Worm (Caenorhabditis elegans) whole organism, young adult: ENCODE results near the gene glb-29.

Experiments
- B0035.1 ChIP-seq: sonication (generic microtip); optimal IDR thresholded peaks from 2 replicates; lab custom pipeline; 2016; ENCODE audit warnings: missing genetic modification characterization, mild to moderate bottlenecking, missing compliant biosample characterization, missing genotype, missing genetic modification reagents
- B0336.3 ChIP-seq: fragments of 200-800 bp; sonication (Bioruptor generic); IDR thresholded peaks from 2 replicates; pipeline ENCODE4 v1.3.6; 2022; ENCODE audit warnings: missing genetic modification characterization, missing compliant biosample characterization
- F37B4.10 ChIP-seq: fragments of 200-800 bp; sonication (Bioruptor generic); IDR thresholded peaks from 2 replicates; pipeline ENCODE4 v1.3.6; 2022; ENCODE audit warnings: missing genetic modification characterization, missing compliant biosample characterization
- F39B2.1 ChIP-seq: fragments of 200-800 bp; sonication (Bioruptor generic); IDR thresholded peaks from 2 replicates; pipeline ENCODE4 v1.3.6; 2022; ENCODE audit warnings: missing genetic modification reagents, missing genetic modification characterization, missing compliant biosample characterization
- F57A8.1 ChIP-seq: fragments of 200-800 bp; sonication (Bioruptor generic); optimal IDR thresholded peaks from 2 replicates; lab custom pipeline; 2018; ENCODE audit warnings: mild to moderate bottlenecking, missing genetic modification characterization, moderate library complexity, missing compliant biosample characterization
- T07F8.4 ChIP-seq: sonication (generic microtip); optimal IDR thresholded peaks from 2 replicates; lab custom pipeline; 2016; ENCODE audit warnings: mild to moderate bottlenecking, missing genetic modification characterization, moderate library complexity, missing compliant biosample characterization
- Y53G8AR.9 ChIP-seq: fragments of 200-800 bp; sonication (Bioruptor generic); conservative IDR thresholded peaks from 2 replicates; pipeline ENCODE4 v1.3.6; 2022; ENCODE audit warnings: missing genetic modification reagents, missing genetic modification characterization, missing compliant biosample characterization
- Y56A3A.18 ChIP-seq: fragments of 200-800 bp; sonication (Bioruptor generic); IDR thresholded peaks from 2 replicates; pipeline ENCODE4 v1.3.6; 2022; ENCODE audit warnings: missing genetic modification reagents, missing genetic modification characterization, missing compliant biosample characterization
- Y67H2A.10 ChIP-seq: fragments of 200-800 bp; sonication (Bioruptor generic); conservative IDR thresholded peaks from 2 replicates; pipeline ENCODE4 v1.3.6; 2022; ENCODE audit warnings: missing genetic modification reagents, missing genetic modification characterization, missing compliant biosample characterization
- akir-1 ChIP-seq: fragments of 200-800 bp; sonication (Bioruptor generic); optimal IDR thresholded peaks from 2 replicates; lab custom pipeline; 2018; ENCODE audit warnings: mild to moderate bottlenecking, missing genetic modification characterization, moderate library complexity, missing compliant biosample characterization
- ama-1 ChIP-seq, 3 experiments: fragments of 150-350 bp in 1 of 3; sonication (generic microtip) in 2 of 3; optimal IDR thresholded peaks; 2 replicates each; lab custom pipeline; 2014 to 2018; ENCODE audit warnings: missing biosample characterization in 2 of 3, missing genetic modification characterization in 2 of 3, missing genetic modification reagents in 2 of 3
- atf-7 ChIP-seq: sonication (generic microtip); optimal IDR thresholded peaks from 2 replicates; lab custom pipeline; 2017; ENCODE audit warnings: mild to moderate bottlenecking, missing genetic modification characterization, missing compliant biosample characterization
- athp-1 ChIP-seq: sonication (generic microtip); optimal IDR thresholded peaks from 2 replicates; lab custom pipeline; 2017; ENCODE audit warnings: mild to moderate bottlenecking, missing genetic modification characterization, missing compliant biosample characterization
- attf-6 ChIP-seq: fragments of 200-800 bp; sonication (Bioruptor generic); IDR thresholded peaks from 2 replicates; pipeline ENCODE4 v1.3.6; 2022; ENCODE audit warnings: missing genetic modification reagents, missing genetic modification characterization, missing compliant biosample characterization
- bed-2 ChIP-seq: fragments of 200-800 bp; sonication (Bioruptor generic); IDR thresholded peaks from 2 replicates; pipeline ENCODE4 v1.3.6; 2022; ENCODE audit warnings: missing genetic modification reagents, missing genetic modification characterization, missing compliant biosample characterization
- ccch-3 ChIP-seq: fragments of 200-800 bp; sonication (Bioruptor generic); optimal IDR thresholded peaks from 2 replicates; lab custom pipeline; 2018; ENCODE audit warnings: mild to moderate bottlenecking, missing genetic modification characterization, missing compliant biosample characterization
- cebp-1 ChIP-seq, 2 experiments: fragments of 200-800 bp in 1 of 2; sonication (Bioruptor generic) in 1 of 2; sonication (generic microtip) in 1 of 2; IDR thresholded peaks in 1 of 2; optimal IDR thresholded peaks in 1 of 2; 2 replicates each; pipeline versions ENCODE4 v1.3.6 to Lab custom; 2017 to 2022; ENCODE audit warnings: missing compliant biosample characterization in 2 of 2, missing genetic modification characterization in 2 of 2, mild to moderate bottlenecking in 1 of 2, missing genetic modification reagents in 1 of 2, moderate library complexity in 1 of 2
- ceh-79 ChIP-seq: sonication (generic microtip); optimal IDR thresholded peaks from 2 replicates; lab custom pipeline; 2017; ENCODE audit warnings: mild to moderate bottlenecking, missing genetic modification characterization, missing compliant biosample characterization
- ceh-91 ChIP-seq: fragments of 200-800 bp; sonication (Bioruptor generic); IDR thresholded peaks from 2 replicates; pipeline ENCODE4 v1.3.6; 2022; ENCODE audit warnings: missing genetic modification reagents, missing genetic modification characterization, missing compliant biosample characterization
- die-1 ChIP-seq: sonication (generic microtip); optimal IDR thresholded peaks from 2 replicates; lab custom pipeline; 2016; ENCODE audit warnings: missing genotype, mild to moderate bottlenecking, missing genetic modification characterization, missing compliant biosample characterization
- dox-1 ChIP-seq: fragments of 200-800 bp; sonication (Bioruptor generic); IDR thresholded peaks from 2 replicates; pipeline ENCODE4 v1.3.6; 2022; ENCODE audit warnings: missing genetic modification reagents, missing genetic modification characterization, missing compliant biosample characterization
- efl-1 ChIP-seq: fragments of 150-350 bp; optimal IDR thresholded peaks from 2 replicates; lab custom pipeline; 2014; ENCODE audit warnings: missing biosample characterization, missing genetic modification reagents, missing genetic modification characterization
- fkh-3 ChIP-seq: sonication (generic microtip); optimal IDR thresholded peaks from 2 replicates; lab custom pipeline; 2016; ENCODE audit warnings: mild to moderate bottlenecking, missing genetic modification characterization, missing compliant biosample characterization
- gei-17 ChIP-seq: fragments of 200-800 bp; sonication (Bioruptor generic); optimal IDR thresholded peaks from 2 replicates; lab custom pipeline; 2018; ENCODE audit warnings: mild to moderate bottlenecking, missing genetic modification characterization, missing compliant biosample characterization
- hrde-1 ChIP-seq: sonication (generic microtip); optimal IDR thresholded peaks from 2 replicates; lab custom pipeline; 2016; ENCODE audit warnings: missing genetic modification characterization, mild to moderate bottlenecking, missing compliant biosample characterization, moderate library complexity, missing genotype, missing genetic modification reagents, borderline replicate concordance
- let-526 ChIP-seq: fragments of 200-800 bp; sonication (Bioruptor generic); IDR thresholded peaks from 2 replicates; pipeline ENCODE4 v1.3.6; 2022; ENCODE audit warnings: missing genetic modification reagents, missing genetic modification characterization, missing compliant biosample characterization
- lsl-1 ChIP-seq: fragments of 200-800 bp; sonication (Bioruptor generic); optimal IDR thresholded peaks from 2 replicates; lab custom pipeline; 2018; ENCODE audit warnings: mild to moderate bottlenecking, missing genetic modification characterization, moderate library complexity, missing compliant biosample characterization
- madf-3 ChIP-seq: fragments of 200-800 bp; sonication (Bioruptor generic); IDR thresholded peaks from 2 replicates; pipeline ENCODE4 v1.3.6; 2022; ENCODE audit warnings: missing genetic modification reagents, missing genetic modification characterization, missing compliant biosample characterization
- madf-6 ChIP-seq: fragments of 200-800 bp; sonication (Bioruptor generic); IDR thresholded peaks from 2 replicates; pipeline ENCODE4 v1.3.6; 2022; ENCODE audit warnings: missing genetic modification reagents, missing genetic modification characterization, missing compliant biosample characterization
- madf-8 ChIP-seq: fragments of 200-800 bp; sonication (Bioruptor generic); conservative IDR thresholded peaks from 2 replicates; pipeline ENCODE4 v1.3.6; 2022; ENCODE audit warnings: missing genetic modification reagents, missing genetic modification characterization, missing compliant biosample characterization
- mcd-1 ChIP-seq: fragments of 200-800 bp; sonication (Bioruptor generic); IDR thresholded peaks from 2 replicates; pipeline ENCODE4 v1.3.6; 2022; ENCODE audit warnings: missing genetic modification reagents, missing genetic modification characterization, missing compliant biosample characterization
- mxl-1 ChIP-seq: sonication (generic microtip); optimal IDR thresholded peaks from 2 replicates; lab custom pipeline; 2016; ENCODE audit warnings: missing genetic modification characterization, missing compliant biosample characterization
- nhr-120 ChIP-seq: fragments of 200-800 bp; sonication (Bioruptor generic); IDR thresholded peaks from 2 replicates; pipeline ENCODE4 v1.3.6; 2022; ENCODE audit warnings: missing genetic modification characterization, missing compliant biosample characterization
- nhr-90 ChIP-seq: sonication (generic microtip); optimal IDR thresholded peaks from 2 replicates; lab custom pipeline; 2016; ENCODE audit warnings: missing genotype, mild to moderate bottlenecking, missing genetic modification characterization, missing compliant biosample characterization
- pbrm-1 ChIP-seq: fragments of 200-800 bp; sonication (Bioruptor generic); IDR thresholded peaks from 2 replicates; pipeline ENCODE4 v1.3.6; 2022; ENCODE audit warnings: missing genetic modification reagents, missing genetic modification characterization, missing compliant biosample characterization
- pha-4 ChIP-seq: fragments of 150-350 bp; sonication (generic microtip); optimal IDR thresholded peaks from 2 replicates; lab custom pipeline; 2014; ENCODE audit warnings: missing biosample characterization, missing genetic modification reagents, missing genetic modification characterization
- snpc-1.3 ChIP-seq: sonication (generic microtip); optimal IDR thresholded peaks from 2 replicates; lab custom pipeline; 2017; ENCODE audit warnings: missing genetic modification characterization, mild to moderate bottlenecking, missing compliant biosample characterization, antibody characterized with exemption, moderate library complexity, missing genotype, missing genetic modification reagents; ENCODE audit not compliant: insufficient read depth
- snpc-3.4 ChIP-seq: sonication (generic microtip); optimal IDR thresholded peaks from 2 replicates; lab custom pipeline; 2017; ENCODE audit warnings: missing genetic modification characterization, mild to moderate bottlenecking, missing compliant biosample characterization, antibody characterized with exemption, moderate library complexity, missing genotype, missing genetic modification reagents
- tlf-1 ChIP-seq: fragments of 200-800 bp; sonication (Bioruptor generic); optimal IDR thresholded peaks from 2 replicates; lab custom pipeline; 2018; ENCODE audit warnings: mild to moderate bottlenecking, missing genetic modification characterization, missing compliant biosample characterization
- unc-62 ChIP-seq: fragments of 150-350 bp; optimal IDR thresholded peaks from 2 replicates; lab custom pipeline; 2014; ENCODE audit warnings: missing biosample characterization, missing genetic modification reagents, missing genetic modification characterization
- zim-3 ChIP-seq: sonication (generic microtip); optimal IDR thresholded peaks from 2 replicates; lab custom pipeline; 2017; ENCODE audit warnings: mild to moderate bottlenecking, missing genetic modification characterization, moderate library complexity, missing compliant biosample characterization
- ztf-18 ChIP-seq: sonication (generic microtip); optimal IDR thresholded peaks from 2 replicates; lab custom pipeline; 2016; ENCODE audit warnings: missing genotype, mild to moderate bottlenecking, missing genetic modification characterization, missing compliant biosample characterization
- ztf-28 ChIP-seq: fragments of 200-800 bp; sonication (Bioruptor generic); IDR thresholded peaks from 2 replicates; pipeline ENCODE4 v1.3.6; 2022; ENCODE audit warnings: missing genetic modification reagents, missing genetic modification characterization, missing compliant biosample characterization

glb-29 gene

DNA sequence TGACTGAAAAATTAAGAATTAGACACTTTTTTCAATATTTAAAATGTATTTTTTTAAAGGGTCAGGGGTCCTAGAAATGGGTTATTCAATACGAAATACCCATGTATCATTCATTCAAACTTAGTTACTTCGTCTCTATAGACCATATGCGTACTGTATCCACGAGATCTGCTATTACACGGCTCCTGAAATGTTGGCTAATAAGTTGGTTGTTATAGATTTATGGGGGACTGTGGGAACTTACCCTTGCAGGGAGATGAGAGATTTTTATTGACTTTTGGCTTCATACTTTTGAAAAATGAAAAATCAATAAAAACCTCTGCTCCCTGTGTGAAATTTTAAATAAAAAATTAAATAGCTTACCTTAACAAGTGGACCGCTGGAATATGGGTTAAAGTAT, 30.0 kb upstream of the glb-29 start:
- no peak for TF ChIP-seq lsl-1 (GFP tag; lab: Kevin White, UChicago)
- no peak for TF ChIP-seq die-1 (tag; lab: Kevin White, UChicago)
- TF ChIP-seq Y67H2A.10, result no peak
- TF ChIP-seq ama-1 (optimal IDR thresholded peaks at IDR 0.05; lab: Kevin White, UChicago), result no peak
- no peak for TF ChIP-seq ama-1 (GFP tag; optimal IDR thresholded peaks at IDR 0.05; lab: Kevin White, UChicago)
- no peak for TF ChIP-seq akir-1 (GFP tag; lab: Kevin White, UChicago)
- no peak for TF ChIP-seq ztf-18 (tag; lab: Kevin White, UChicago)
- TF ChIP-seq ccch-3, result no peak
- TF ChIP-seq ceh-91 (GFP tag; lab: Robert Waterston, UW), result no peak
- no peak for TF ChIP-seq athp-1 (tag; lab: Kevin White, UChicago)
- TF ChIP-seq madf-8, result no peak
- no peak for TF ChIP-seq Y53G8AR.9 (GFP tag; lab: Robert Waterston, UW)
- no peak for TF ChIP-seq pha-4 (tag; lab: Kevin White, UChicago)
- TF ChIP-seq B0336.3 (GFP tag; lab: Robert Waterston, UW), result 0 out of 2 replicates have a peak, but pooled peaks have one; percentile 3
- no peak for TF ChIP-seq B0035.1 (tag; lab: Kevin White, UChicago)
- peak; percentile 38 for TF ChIP-seq snpc-1.3 (tag; lab: Kevin White, UChicago)
- TF ChIP-seq nhr-120 (GFP tag; lab: Robert Waterston, UW), result no peak
- TF ChIP-seq, all 124 proteins: peak for 2

DNA sequence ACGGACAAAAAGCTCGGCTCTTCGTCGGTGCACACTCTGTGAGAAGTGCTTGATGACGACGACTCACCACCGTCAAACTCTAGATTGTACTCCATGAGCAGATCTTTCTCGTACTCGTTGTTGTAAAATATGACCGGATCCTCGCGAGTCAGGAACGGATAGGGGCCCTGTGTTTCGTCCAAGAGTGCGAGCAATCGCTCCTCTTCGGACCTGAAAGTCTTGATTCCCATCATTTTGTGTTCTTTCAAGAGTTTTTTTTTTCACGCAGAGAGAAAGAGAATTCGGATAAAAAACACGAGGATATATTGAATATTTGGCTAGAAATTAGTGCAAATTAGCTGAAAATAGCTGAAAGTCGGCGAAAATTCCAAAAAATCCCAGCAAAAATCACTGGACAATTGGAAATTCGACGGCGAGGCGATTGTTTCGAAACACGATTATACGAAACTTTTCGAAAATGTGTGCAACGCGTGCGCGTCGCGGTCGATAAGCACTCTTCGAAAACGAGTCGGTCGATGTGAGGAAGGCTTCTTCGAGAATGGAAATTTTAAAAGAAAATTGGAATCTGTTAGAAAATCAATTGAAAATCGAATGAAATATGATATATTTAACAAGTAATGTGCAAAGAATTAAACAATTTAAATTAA, 29.3 kb upstream of the glb-29 start, which contains the start of the genes ash-2 and Y17G7B.20:
ash-2 (plus strand) TSS at position 390 of the 647 bp plus-strand sequence.
Y17G7B.20 (minus strand) TSS at position 396 of the 647 bp plus-strand sequence.
- TF ChIP-seq pbrm-1 (0 out of 2 replicates have a peak, but pooled peaks have one; percentile 7), cebp-1 (GFP tag; IDR thresholded peaks at IDR 0.05; lab: Robert Waterston, UW) (peak; percentile 81), cebp-1 (tag; optimal IDR thresholded peaks at IDR 0.05; lab: Kevin White, UChicago) (peak; percentile 82), ztf-28 (GFP tag; lab: Robert Waterston, UW) (no peak), zim-3 (tag; lab: Kevin White, UChicago) (no peak), madf-3 (GFP tag; lab: Robert Waterston, UW) (peak; percentile 98), madf-8 (no peak), let-526 (GFP tag; lab: Robert Waterston, UW) (no peak), tlf-1 (GFP tag; lab: Kevin White, UChicago) (no peak), madf-6 (GFP tag; lab: Robert Waterston, UW) (no peak), ztf-18 (tag; lab: Kevin White, UChicago) (no peak), Y56A3A.18 (GFP tag; lab: Robert Waterston, UW) (no peak), snpc-1.3 (tag; lab: Kevin White, UChicago) (no peak), dox-1 (GFP tag; lab: Robert Waterston, UW) (no peak), snpc-3.4 (tag; lab: Kevin White, UChicago) (no peak), atf-7 (tag; lab: Kevin White, UChicago) (no peak), Y67H2A.10 (0 out of 2 replicates have a peak, but pooled peaks have one; percentile 28)

DNA sequence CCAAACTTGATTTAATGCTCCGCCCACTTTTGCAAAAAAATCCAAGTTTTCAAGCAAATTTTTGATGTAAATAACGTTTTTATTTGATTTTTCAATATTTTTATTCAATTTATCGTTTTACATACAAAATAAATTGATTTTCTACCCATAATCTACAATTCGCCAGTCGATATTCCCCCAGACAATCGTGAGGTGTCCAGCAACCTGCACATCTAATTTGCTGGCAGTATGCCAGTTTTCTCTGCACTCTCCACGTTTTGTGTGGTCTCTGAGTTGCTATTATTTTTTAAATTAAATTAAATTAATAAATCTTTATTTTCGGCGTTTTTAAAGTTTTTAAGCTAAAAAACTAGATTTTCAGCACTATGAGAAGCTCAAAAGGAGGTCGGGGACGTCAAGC, 28.8 kb upstream of the glb-29 start:
- TF ChIP-seq gei-17 (GFP tag; lab: Kevin White, UChicago) (no peak), hrde-1 (tag; lab: Kevin White, UChicago) (peak; percentile 18), nhr-90 (tag; lab: Kevin White, UChicago) (no peak), mcd-1 (GFP tag; lab: Robert Waterston, UW) (peak; percentile 88), F57A8.1 (GFP tag; lab: Kevin White, UChicago) (no peak), let-526 (GFP tag; lab: Robert Waterston, UW) (no peak), fkh-3 (tag; lab: Kevin White, UChicago) (no peak), ceh-79 (tag; lab: Kevin White, UChicago) (no peak), mxl-1 (tag; lab: Kevin White, UChicago) (no peak), F37B4.10 (GFP tag; lab: Robert Waterston, UW) (no peak), attf-6 (GFP tag; lab: Robert Waterston, UW) (no peak), F39B2.1 (GFP tag; lab: Robert Waterston, UW) (no peak), snpc-3.4 (tag; lab: Kevin White, UChicago) (peak; percentile 88), bed-2 (no peak), pbrm-1 (peak; percentile 85; the same call in 1 of the 2 replicates), T07F8.4 (tag; lab: Kevin White, UChicago) (peak; percentile 31), athp-1 (tag; lab: Kevin White, UChicago) (peak; percentile 89), efl-1 (GFP tag; lab: Kevin White, UChicago) (peak; percentile 55), Y67H2A.10 (peak; percentile 91), unc-62 (GFP tag; lab: Kevin White, UChicago) (no peak)
